Fruit fly (Drosophila melanogaster) whole organism, embryonic: ENCODE results near the gene CG32712.

Experiments
- Bgb ChIP-seq: fragments of 200-800 bp; sonication (Bioruptor generic); IDR thresholded peaks from 2 replicates; pipeline ENCODE4 v1.3.6; 2022; ENCODE audit warnings: missing biosample characterization, missing genetic modification characterization; ENCODE audit not compliant: partially characterized antibody
- C15 ChIP-seq: fragments of 200-800 bp; sonication (Bioruptor generic); IDR thresholded peaks from 3 replicates; pipeline ENCODE4 v1.3.6; 2022; ENCODE audit warnings: missing biosample characterization, missing genetic modification characterization
- CG15479 ChIP-seq: fragments of 200-800 bp; sonication (Bioruptor generic); optimal IDR thresholded peaks from 3 replicates; lab custom pipeline; 2019; ENCODE audit warnings: missing biosample characterization, mild to moderate bottlenecking, missing genetic modification characterization, moderate library complexity
- CG15696 ChIP-seq: fragments of 200-800 bp; sonication (Bioruptor generic); optimal IDR thresholded peaks from 2 replicates; lab custom pipeline; 2019; ENCODE audit warnings: missing biosample characterization, mild to moderate bottlenecking, missing genetic modification characterization, moderate library complexity
- CG16813 ChIP-seq: fragments of 200-800 bp; sonication (Bioruptor generic); IDR thresholded peaks from 3 replicates; pipeline ENCODE4 v1.3.6; 2022; ENCODE audit warnings: missing biosample characterization, missing genetic modification characterization; ENCODE audit not compliant: partially characterized antibody
- CG16815 ChIP-seq: fragments of 200-800 bp; sonication (Bioruptor generic); optimal IDR thresholded peaks from 3 replicates; lab custom pipeline; 2017; ENCODE audit warnings: missing biosample characterization, mild to moderate bottlenecking, missing genetic modification characterization
- CG18599 ChIP-seq: fragments of 200-800 bp; sonication (Bioruptor generic); optimal IDR thresholded peaks from 3 replicates; lab custom pipeline; 2017; ENCODE audit warnings: missing biosample characterization, missing genetic modification characterization, mild to moderate bottlenecking, moderate library complexity, missing genetic modification reagents
- CG2120 ChIP-seq: fragments of 200-800 bp; sonication (Bioruptor generic); optimal IDR thresholded peaks from 3 replicates; lab custom pipeline; 2016; ENCODE audit warnings: missing biosample characterization, missing genetic modification characterization
- CG2202 ChIP-seq: fragments of 200-800 bp; sonication (Bioruptor generic); optimal IDR thresholded peaks from 2 replicates; lab custom pipeline; 2018; ENCODE audit warnings: missing biosample characterization, mild to moderate bottlenecking, missing genetic modification characterization
- CG2678 ChIP-seq: fragments of 200-800 bp; sonication (Bioruptor generic); optimal IDR thresholded peaks from 3 replicates; lab custom pipeline; 2019; ENCODE audit warnings: missing biosample characterization, mild to moderate bottlenecking, missing genetic modification characterization, moderate library complexity
- CG3163 ChIP-seq: fragments of 200-800 bp; sonication (Bioruptor generic); optimal IDR thresholded peaks from 3 replicates; lab custom pipeline; 2016; ENCODE audit warnings: missing biosample characterization, missing genetic modification characterization
- CG3995 ChIP-seq: fragments of 200-800 bp; sonication (Bioruptor generic); optimal IDR thresholded peaks from 3 replicates; lab custom pipeline; 2016; ENCODE audit warnings: missing biosample characterization, missing genetic modification characterization
- CG4730 ChIP-seq: fragments of 200-800 bp; sonication (Bioruptor generic); IDR thresholded peaks from 2 replicates; pipeline ENCODE4 v1.3.6; 2022; ENCODE audit warnings: missing biosample characterization, missing genetic modification characterization
- CG5180 ChIP-seq: fragments of 200-800 bp; sonication (Bioruptor generic); optimal IDR thresholded peaks from 3 replicates; lab custom pipeline; 2017; ENCODE audit warnings: missing biosample characterization, missing genetic modification characterization, mild to moderate bottlenecking, moderate library complexity, missing genetic modification reagents
- CG7928 ChIP-seq: fragments of 200-800 bp; sonication (Bioruptor generic); optimal IDR thresholded peaks from 2 replicates; lab custom pipeline; 2017; ENCODE audit warnings: missing biosample characterization, mild to moderate bottlenecking, missing genetic modification characterization
- Chrac-16 ChIP-seq: fragments of 200-800 bp; sonication (Bioruptor generic); optimal IDR thresholded peaks from 3 replicates; lab custom pipeline; 2016; ENCODE audit warnings: missing biosample characterization, missing genetic modification characterization
- D19A ChIP-seq: fragments of 200-800 bp; optimal IDR thresholded peaks from 3 replicates; lab custom pipeline; 2019; ENCODE audit warnings: missing biosample characterization, mild to moderate bottlenecking, missing genetic modification characterization, moderate library complexity
- Ets65A ChIP-seq: fragments of 200-800 bp; sonication (Bioruptor generic); peaks from one replicate; lab custom pipeline; 2016; ENCODE audit warnings: missing biosample characterization, missing genetic modification characterization
- Fer2 ChIP-seq: fragments of 200-800 bp; sonication (Bioruptor generic); optimal IDR thresholded peaks from 2 replicates; lab custom pipeline; 2018; ENCODE audit warnings: missing biosample characterization, mild to moderate bottlenecking, missing genetic modification characterization, moderate library complexity
- Hmx ChIP-seq: fragments of 200-800 bp; sonication (Bioruptor generic); optimal IDR thresholded peaks from 2 replicates; lab custom pipeline; 2016; ENCODE audit warnings: missing biosample characterization, missing genetic modification characterization
- Lim3 ChIP-seq: fragments of 200-800 bp; sonication (Bioruptor generic); IDR thresholded peaks from 2 replicates; pipeline ENCODE4 v1.3.6; 2022; ENCODE audit warnings: missing biosample characterization, missing genetic modification characterization
- NC2β ChIP-seq: fragments of 200-800 bp; sonication (Bioruptor generic); optimal IDR thresholded peaks from 2 replicates; lab custom pipeline; 2016; ENCODE audit warnings: missing biosample characterization, missing genetic modification characterization
- Nf-YB ChIP-seq: fragments of 200-800 bp; sonication (Bioruptor generic); optimal IDR thresholded peaks from 3 replicates; lab custom pipeline; 2019; ENCODE audit warnings: missing biosample characterization, mild to moderate bottlenecking, missing genetic modification characterization, moderate library complexity
- Rx ChIP-seq: fragments of 200-800 bp; sonication (Bioruptor generic); IDR thresholded peaks from 2 replicates; pipeline ENCODE4 v1.3.6; 2022; ENCODE audit warnings: missing biosample characterization, missing genetic modification characterization
- Sin3A ChIP-seq: fragments of >200 bp; optimal IDR thresholded peaks from 2 replicates; lab custom pipeline; 2018
- Stat92E ChIP-seq, 3 experiments: fragments of >200 bp in 2 of 3; fragments of 200-800 bp in 1 of 3; sonication (Bioruptor generic) in 1 of 3; optimal IDR thresholded peaks; 2 replicates each; lab custom pipeline; 2017 to 2019; ENCODE audit warnings: missing biosample characterization in 3 of 3, missing genetic modification characterization in 3 of 3, mild to moderate bottlenecking in 1 of 3, moderate library complexity in 1 of 3
- TFAM ChIP-seq: fragments of 200-800 bp; sonication (Bioruptor generic); optimal IDR thresholded peaks from 2 replicates; lab custom pipeline; 2017; ENCODE audit warnings: missing biosample characterization, missing genetic modification characterization, inconsistent platforms
- amos ChIP-seq: fragments of 200-800 bp; sonication (Bioruptor generic); IDR thresholded peaks from 2 replicates; pipeline ENCODE4 v1.3.6; 2022; ENCODE audit warnings: missing biosample characterization, missing genetic modification characterization; ENCODE audit not compliant: partially characterized antibody
- bsh ChIP-seq, 2 experiments: fragments of 200-800 bp; sonication (Bioruptor generic); optimal IDR thresholded peaks; 2 replicates each; lab custom pipeline; 2017 to 2018; ENCODE audit warnings: mild to moderate bottlenecking in 2 of 2, missing biosample characterization in 2 of 2, missing genetic modification characterization in 2 of 2, moderate library complexity in 1 of 2
- chif ChIP-seq, 2 experiments: fragments of 200-800 bp; sonication (Bioruptor generic); optimal IDR thresholded peaks; 3 replicates each; lab custom pipeline; 2016; ENCODE audit warnings: missing biosample characterization in 2 of 2, missing genetic modification characterization in 2 of 2
- corto ChIP-seq: fragments of 200-800 bp; sonication (Bioruptor generic); optimal IDR thresholded peaks from 2 replicates; lab custom pipeline; 2016; ENCODE audit warnings: missing biosample characterization, mild to moderate bottlenecking, missing genetic modification characterization, moderate library complexity
- cwo ChIP-seq: fragments of 200-800 bp; sonication (Bioruptor generic); optimal IDR thresholded peaks from 3 replicates; lab custom pipeline; 2017; ENCODE audit warnings: missing biosample characterization, missing genetic modification characterization, mild to moderate bottlenecking, moderate library complexity, missing genetic modification reagents
- gcm2 ChIP-seq: fragments of 200-800 bp; sonication (Bioruptor generic); optimal IDR thresholded peaks from 2 replicates; lab custom pipeline; 2016; ENCODE audit warnings: missing biosample characterization, missing genetic modification characterization
- grau ChIP-seq: fragments of 200-800 bp; optimal IDR thresholded peaks from 3 replicates; lab custom pipeline; 2019; ENCODE audit warnings: missing biosample characterization, mild to moderate bottlenecking, missing genetic modification characterization, moderate library complexity
- phol ChIP-seq: fragments of 200-800 bp; sonication (Bioruptor generic); optimal IDR thresholded peaks from 3 replicates; lab custom pipeline; 2018; ENCODE audit warnings: missing biosample characterization, mild to moderate bottlenecking, missing genetic modification characterization, moderate library complexity
- psq ChIP-seq: fragments of 200-800 bp; sonication (Bioruptor generic); optimal IDR thresholded peaks from 2 replicates; lab custom pipeline; 2017; ENCODE audit warnings: missing biosample characterization, missing genetic modification characterization
- pum ChIP-seq: fragments of 200-800 bp; sonication (Bioruptor generic); optimal IDR thresholded peaks from 2 replicates; lab custom pipeline; 2016; ENCODE audit warnings: missing biosample characterization, missing genetic modification characterization
- repo ChIP-seq: fragments of 200-800 bp; sonication (Bioruptor generic); optimal IDR thresholded peaks from 2 replicates; lab custom pipeline; 2016; ENCODE audit warnings: missing biosample characterization, missing genetic modification characterization
- rib ChIP-seq: fragments of 200-800 bp; sonication (Bioruptor generic); IDR thresholded peaks from 2 replicates; pipeline ENCODE4 v1.3.6; 2022; ENCODE audit warnings: missing biosample characterization, missing genetic modification characterization
- sens-2 ChIP-seq: fragments of 200-800 bp; sonication (Bioruptor generic); IDR thresholded peaks from 2 replicates; pipeline ENCODE4 v1.3.6; 2022; ENCODE audit warnings: missing biosample characterization, missing genetic modification characterization
- seq ChIP-seq: fragments of 200-800 bp; sonication (Bioruptor generic); IDR thresholded peaks from 2 replicates; pipeline ENCODE4 v1.3.6; 2022; ENCODE audit warnings: missing biosample characterization, missing genetic modification characterization
- sim ChIP-seq: fragments of 200-800 bp; sonication (Bioruptor generic); IDR thresholded peaks from 2 replicates; pipeline ENCODE4 v1.3.6; 2022; ENCODE audit warnings: missing biosample characterization, missing genetic modification characterization
- stc ChIP-seq: fragments of 200-800 bp; sonication (Bioruptor generic); IDR thresholded peaks from 2 replicates; pipeline ENCODE4 v1.3.6; 2022; ENCODE audit warnings: missing biosample characterization, missing genetic modification characterization
- tgo ChIP-seq: fragments of 200-800 bp; sonication (Bioruptor generic); IDR thresholded peaks from 3 replicates; pipeline ENCODE4 v1.3.6; 2022; ENCODE audit warnings: missing biosample characterization, missing genetic modification characterization
- tna ChIP-seq: fragments of 200-800 bp; sonication (Bioruptor generic); IDR thresholded peaks from 2 replicates; pipeline ENCODE4 v1.3.6; 2022; ENCODE audit warnings: missing biosample characterization, missing genetic modification characterization; ENCODE audit not compliant: partially characterized antibody
- toy ChIP-seq: fragments of 200-800 bp; sonication (Bioruptor generic); IDR thresholded peaks from 2 replicates; pipeline ENCODE4 v1.3.6; 2022; ENCODE audit warnings: missing biosample characterization, missing genetic modification characterization
- ttk ChIP-seq: fragments of 200-800 bp; sonication (Bioruptor generic); IDR thresholded peaks from 2 replicates; pipeline ENCODE4 v2.1.2; 2022; ENCODE audit warnings: missing biosample characterization, missing genetic modification characterization
- unpg ChIP-seq: fragments of 200-800 bp; sonication (Bioruptor generic); optimal IDR thresholded peaks from 3 replicates; lab custom pipeline; 2018; ENCODE audit warnings: missing biosample characterization, mild to moderate bottlenecking, missing genetic modification characterization, moderate library complexity
- wor ChIP-seq: fragments of 200-800 bp; sonication (Bioruptor generic); IDR thresholded peaks from 2 replicates; pipeline ENCODE4 v1.3.6; 2022; ENCODE audit warnings: missing biosample characterization, missing genetic modification characterization
- yki ChIP-seq: fragments of >200 bp; optimal IDR thresholded peaks from 3 replicates; lab custom pipeline; 2018

Gene CG32712

dm6 chrX:8455019-8455555 is 21.5 kb upstream of the CG32712 start, which contains the start of gene org-1 (continued):
- TF ChIP-seq CG16813 (GFP tag; lab: Robert Waterston, UW) (no peak), rib (GFP tag; lab: Robert Waterston, UW) (peak; percentile 92), seq (GFP tag; lab: Robert Waterston, UW) (peak; percentile 97), CG4730 (peak; percentile 97), unpg (peak; percentile 97), Hmx (GFP tag; lab: Kevin White, UChicago) (peak; percentile 51), CG2678 (tag; lab: Kevin White, UChicago) (peak; percentile 95), corto (GFP tag; lab: Kevin White, UChicago) (no peak), Ets65A (peak; percentile 98), TFAM (peak; percentile 61), bsh (GFP tag; optimal IDR thresholded peaks at IDR 0.05; lab: Kevin White, UChicago) (peak; percentile 78 to 98), CG2202 (peak; percentile 90), D19A (tag; lab: Kevin White, UChicago) (peak; percentile 92), tna (no peak), gcm2 (GFP tag; lab: Kevin White, UChicago) (peak; percentile 76), CG2120 (GFP tag; lab: Kevin White, UChicago) (peak; percentile 86), psq (GFP tag; lab: Kevin White, UChicago) (peak; percentile 72), wor (GFP tag; lab: Robert Waterston, UW) (peak; percentile 95), CG5180 (peak; percentile 81), stc (GFP tag; lab: Robert Waterston, UW) (peak; percentile 96), NC2β (GFP tag; lab: Kevin White, UChicago) (peak; percentile 84), phol (tag; lab: Kevin White, UChicago) (peak; percentile 96), CG15479 (GFP tag; lab: Kevin White, UChicago) (no peak), chif (GFP tag; optimal IDR thresholded peaks at IDR 0.05; lab: Kevin White, UChicago) (peak; percentile 82 to 95), pum (GFP tag; lab: Kevin White, UChicago) (peak; percentile 89), C15 (peak; percentile 95), CG18599 (GFP tag; lab: Kevin White, UChicago) (peak; percentile 90), Bgb (GFP tag; lab: Robert Waterston, UW) (0 out of 2 replicates have a peak, but pooled peaks have one; percentile 11), Lim3 (peak; percentile 90), sens-2 (GFP tag; lab: Robert Waterston, UW) (peak; percentile 97), Chrac-16 (GFP tag; lab: Kevin White, UChicago) (peak; percentile 96), sim (GFP tag; lab: Robert Waterston, UW) (peak; percentile 97), CG15696 (tag; lab: Kevin White, UChicago) (peak; percentile 98), CG3163 (GFP tag; lab: Kevin White, UChicago) (peak; percentile 61), repo (GFP tag; lab: Kevin White, UChicago) (peak; percentile 62), tgo (GFP tag; lab: Robert Waterston, UW) (peak; percentile 98), CG3995 (GFP tag; lab: Kevin White, UChicago) (peak; percentile 34), Fer2 (peak; percentile 89), toy (peak; percentile 95), CG16815 (GFP tag; lab: Kevin White, UChicago) (peak; percentile 95), grau (tag; lab: Kevin White, UChicago) (peak; percentile 100), ttk (GFP tag; lab: Robert Waterston, UW) (peak; percentile 98), Rx (peak; percentile 96), Nf-YB (peak; percentile 97), yki (no peak), Stat92E (GFP tag; optimal IDR thresholded peaks at IDR 0.05; lab: Kevin White, UChicago) (peak in 1 of 3 experiments; percentile 89), CG7928 (peak; percentile 38), amos (GFP tag; lab: Robert Waterston, UW) (no peak), cwo (peak; percentile 82), Sin3A (lab: Kevin White, UChicago) (no peak)
